Fruit fly (Drosophila melanogaster) whole organism: Measurements from ENCODE around the gene gro.

Experiments used
- Dll ChIP-seq: fragments of >200 bp; optimal IDR thresholded peaks from 2 replicates; lab custom pipeline; 2017
- pan ChIP-seq: fragments of >200 bp; optimal IDR thresholded peaks from 2 replicates; lab custom pipeline; 2017
- psq ChIP-seq: fragments of >200 bp; optimal IDR thresholded peaks from 2 replicates; lab custom pipeline; 2017
- usp ChIP-seq: fragments of >200 bp; optimal IDR thresholded peaks from 2 replicates; lab custom pipeline; 2017; ENCODE audit warnings: missing biosample characterization, missing genetic modification characterization, mixed read lengths

DNA sequence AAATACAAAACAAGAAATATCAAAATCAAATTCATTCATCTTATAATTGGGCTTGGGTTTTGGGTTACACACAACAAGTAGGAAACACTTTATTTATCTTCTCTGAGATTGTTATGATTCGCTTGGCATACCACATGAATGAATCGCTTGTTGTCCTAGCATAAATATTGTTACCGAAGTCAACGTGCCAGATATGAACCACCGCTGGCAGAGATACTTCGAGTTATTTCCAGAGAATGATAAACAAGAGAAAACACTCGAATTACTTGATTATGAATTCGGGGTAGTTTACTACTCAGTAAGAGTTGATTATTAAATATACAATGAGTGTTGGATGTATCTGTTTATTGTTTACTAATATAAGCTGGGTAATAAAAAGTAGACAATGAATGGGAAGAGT, 30.0 kb upstream of the gro start:
- TF ChIP-seq usp (GFP tag; lab: Kevin White, UChicago) = no peak
- TF ChIP-seq Dll (lab: Kevin White, UChicago) = no peak
- no peak for TF ChIP-seq pan
- TF ChIP-seq psq = no peak
